Fruit fly (Drosophila melanogaster): ENCODE results near the gene MME1.

The MME1 gene

DNA sequence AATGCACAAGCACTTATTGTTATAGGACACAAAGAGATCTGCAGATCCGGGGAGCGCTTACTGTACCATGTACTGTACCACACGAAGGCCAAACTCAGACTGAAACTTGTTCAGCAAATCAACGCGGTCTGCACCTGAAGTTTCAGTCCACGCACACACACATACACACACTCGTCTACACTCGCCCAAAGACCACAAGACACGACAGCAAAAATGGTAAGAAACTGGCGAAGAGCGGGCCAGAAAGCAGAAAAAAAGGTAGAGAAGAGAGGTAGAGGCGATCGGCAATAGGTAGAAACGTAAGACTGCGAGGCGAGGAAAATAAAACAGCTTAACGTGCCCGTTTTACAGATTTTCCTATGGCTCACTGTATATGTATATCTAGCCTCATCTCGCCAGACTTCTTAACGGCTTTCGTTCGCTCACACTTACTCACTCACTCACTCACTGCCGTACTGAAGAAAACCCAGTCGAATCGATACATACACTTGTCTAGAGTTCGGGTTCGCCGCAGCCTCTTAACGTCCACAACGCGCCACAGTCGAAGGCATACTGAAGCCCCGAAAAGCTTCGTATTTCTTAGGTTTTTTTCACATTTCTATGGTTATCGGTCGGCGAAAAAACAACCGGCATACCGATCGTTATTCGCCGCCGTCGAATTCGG is 17.4 kb upstream of the MME1 start, which contains the start of gene uif:
TSS of gene uif (minus strand) at position 553 of the 664 bp plus-strand sequence.
- TF ChIP-seq EcR (GFP tag; optimal IDR thresholded peaks at IDR 0.05) (peak; percentile 33), CG34367 (tag; optimal IDR thresholded peaks at IDR 0.05) (no peak), CG8159 (tag; optimal IDR thresholded peaks at IDR 0.05) (peak; percentile 8), CG13204 (GFP tag; optimal IDR thresholded peaks at IDR 0.05) (peak; percentile 26), CG10348 (GFP tag; IDR thresholded peaks at IDR 0.05) (no peak), Pif1A (GFP tag; optimal IDR thresholded peaks at IDR 0.05) (no peak), fd96Ca (GFP tag; IDR thresholded peaks at IDR 0.05) (peak; percentile 28; the same call in 1 of the 3 replicates), CG4496 (GFP tag; IDR thresholded peaks at IDR 0.05) (0 out of 3 replicates have a peak, but pooled peaks have one; percentile 21), Ets98B (GFP tag; IDR thresholded peaks at IDR 0.05) (peak; percentile 53; the same call in 1 of the 2 replicates), CG14655 (GFP tag; optimal IDR thresholded peaks at IDR 0.05) (no peak), gl (tag; optimal IDR thresholded peaks at IDR 0.05) (no peak)

dm6 chr2L:7010513-7010912 is 16.8 kb upstream of the MME1 start:
- TF ChIP-seq CG9948 (tag; optimal IDR thresholded peaks at IDR 0.05) (no peak), CG14655 (GFP tag; optimal IDR thresholded peaks at IDR 0.05) (no peak), Pif1A (GFP tag; optimal IDR thresholded peaks at IDR 0.05) (no peak), gl (tag; optimal IDR thresholded peaks at IDR 0.05) (no peak), EcR (GFP tag; optimal IDR thresholded peaks at IDR 0.05) (no peak), CG12605 (GFP tag; IDR thresholded peaks at IDR 0.05) (no peak), CG15710 (tag; optimal IDR thresholded peaks at IDR 0.05) (no peak), CG8159 (tag; optimal IDR thresholded peaks at IDR 0.05) (no peak), rn (GFP tag; IDR thresholded peaks at IDR 0.05) (no peak), CG10348 (GFP tag; IDR thresholded peaks at IDR 0.05) (no peak), CG32121 (GFP tag; IDR thresholded peaks at IDR 0.05) (no peak), fd96Ca (GFP tag; IDR thresholded peaks at IDR 0.05) (no peak), CG17806 (tag; optimal IDR thresholded peaks at IDR 0.05) (no peak), D1 (tag; optimal IDR thresholded peaks at IDR 0.05) (no peak), CG4496 (GFP tag; IDR thresholded peaks at IDR 0.05) (no peak), Ets98B (GFP tag; IDR thresholded peaks at IDR 0.05) (no peak), Pif1B (GFP tag; optimal IDR thresholded peaks at IDR 0.05) (no peak), Snoo (tag; optimal IDR thresholded peaks at IDR 0.05) (no peak), CG34367 (tag; optimal IDR thresholded peaks at IDR 0.05) (no peak)

DNA sequence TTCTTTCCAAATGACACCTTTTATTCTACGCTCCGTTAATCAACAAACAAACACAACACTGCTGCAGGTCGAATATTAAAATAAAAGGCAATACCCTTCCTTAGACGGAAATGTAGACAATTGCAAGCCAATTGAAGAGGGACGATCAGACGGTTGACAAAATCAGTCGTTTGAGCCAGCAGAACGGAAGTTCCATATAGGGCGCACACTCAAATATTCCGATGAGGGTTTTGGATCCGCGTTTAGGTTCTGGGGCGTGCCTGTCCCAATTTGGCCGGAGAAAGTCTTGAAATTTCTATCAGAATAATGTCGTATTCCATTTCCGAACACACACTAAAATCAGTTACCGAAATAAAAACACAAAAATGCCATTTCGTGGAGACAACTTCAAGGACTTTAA is 15.4 kb upstream of the MME1 start, which contains the start of gene CG43321:
TSS of gene CG43321 (plus strand) at position 301 of the 400 bp plus-strand sequence.
- no peak for TF ChIP-seq Ets98B (GFP tag; IDR thresholded peaks at IDR 0.05)
- TF ChIP-seq Pif1A (GFP tag; optimal IDR thresholded peaks at IDR 0.05), result no peak
- TF ChIP-seq gl (tag; optimal IDR thresholded peaks at IDR 0.05), result no peak

- TF ChIP-seq D1 (tag; optimal IDR thresholded peaks at IDR 0.05) (peak; percentile 10), CG34367 (tag; optimal IDR thresholded peaks at IDR 0.05) (no peak)
These were observed 14.2 kb upstream of the MME1 start, which contains the start of gene CG43322 for dm6 chr2L:7013157-7013556. Gene CG43322 (plus strand): TSS chr2L:7013396.

DNA sequence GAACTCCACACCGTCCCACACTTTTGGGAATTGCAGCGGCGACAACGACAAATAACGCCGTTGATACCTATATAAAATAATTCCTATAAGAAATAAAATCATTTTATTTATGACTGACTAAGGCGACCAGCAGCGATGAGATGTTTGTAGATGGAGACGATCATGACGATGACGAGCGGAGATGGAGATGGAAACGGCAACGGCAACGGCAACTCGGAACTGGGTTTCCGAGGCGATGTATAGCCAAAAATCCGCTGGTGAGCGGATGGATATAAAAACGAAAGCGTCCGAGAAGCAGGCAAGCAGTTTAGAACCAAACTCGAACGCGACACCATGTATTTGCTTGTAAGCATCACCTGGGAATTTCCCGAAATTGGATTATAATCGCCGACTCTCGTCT is 5.9 kb upstream of the MME1 start, which contains the start of gene Pcp:
TSS of gene Pcp (plus strand) at position 301 of the 400 bp plus-strand sequence.
- no peak for TF ChIP-seq Pif1A (GFP tag; optimal IDR thresholded peaks at IDR 0.05)
- no peak for TF ChIP-seq fd96Ca (GFP tag; IDR thresholded peaks at IDR 0.05)
- no peak for TF ChIP-seq rn (GFP tag; IDR thresholded peaks at IDR 0.05)
- no peak for TF ChIP-seq Snoo (tag; optimal IDR thresholded peaks at IDR 0.05)
- TF ChIP-seq CG14655 (GFP tag; optimal IDR thresholded peaks at IDR 0.05), result no peak
- no peak for TF ChIP-seq CG17806 (tag; optimal IDR thresholded peaks at IDR 0.05)
- no peak for TF ChIP-seq CG10348 (GFP tag; IDR thresholded peaks at IDR 0.05)

DNA sequence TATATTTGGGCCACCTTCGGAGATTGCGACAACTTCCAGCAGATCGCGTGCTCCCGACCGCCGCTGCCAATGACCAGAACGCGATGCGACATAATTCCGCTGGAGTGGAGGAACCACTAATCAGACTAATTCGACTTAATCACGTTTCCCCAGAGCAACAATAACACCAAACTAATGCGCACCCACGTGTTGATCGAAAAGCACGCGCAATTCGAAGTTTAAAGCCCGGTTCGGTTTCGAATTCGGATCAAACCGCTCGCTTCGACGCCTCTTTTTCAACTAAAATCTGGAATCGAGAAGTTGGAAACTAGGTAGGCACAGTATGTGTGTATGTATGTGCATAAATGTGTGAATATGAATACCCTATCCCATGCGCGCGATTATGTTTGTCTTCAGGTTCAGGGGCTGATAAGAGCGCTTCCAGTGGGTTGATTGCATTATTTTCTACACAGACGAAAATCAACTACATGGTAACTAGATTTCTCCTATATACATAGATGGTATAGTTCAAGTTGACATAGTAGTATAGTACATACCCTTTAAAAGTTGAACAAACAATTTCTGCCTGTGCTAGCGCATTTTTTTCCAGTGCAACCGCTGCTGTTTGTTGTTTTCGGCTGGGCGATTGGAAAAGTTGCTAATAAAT is 3.6 kb upstream of the MME1 start, which contains the start of gene Gart:
TSS of gene Gart (minus strand) at position 285 of the 646 bp plus-strand sequence.
- peak; percentile 30 for TF ChIP-seq CG9948 (tag; optimal IDR thresholded peaks at IDR 0.05)
- TF ChIP-seq CG32121 (GFP tag; IDR thresholded peaks at IDR 0.05), result peak; percentile 19; the same call in 1 of the 2 replicates
- TF ChIP-seq Pif1B (GFP tag; optimal IDR thresholded peaks at IDR 0.05), result peak; percentile 72
- TF ChIP-seq CG17806 (tag; optimal IDR thresholded peaks at IDR 0.05), result peak; percentile 3
- TF ChIP-seq CG13204 (GFP tag; optimal IDR thresholded peaks at IDR 0.05), result no peak
- peak; percentile 61; the same call in 1 of the 3 replicates for TF ChIP-seq CG4496 (GFP tag; IDR thresholded peaks at IDR 0.05)
- no peak for TF ChIP-seq fd96Ca (GFP tag; IDR thresholded peaks at IDR 0.05)
- TF ChIP-seq CG15710 (tag; optimal IDR thresholded peaks at IDR 0.05), result peak; percentile 44
- TF ChIP-seq EcR (GFP tag; optimal IDR thresholded peaks at IDR 0.05), result peak; percentile 60
- peak; percentile 56 for TF ChIP-seq CG12605 (GFP tag; IDR thresholded peaks at IDR 0.05)
- peak; percentile 81 for TF ChIP-seq Snoo (tag; optimal IDR thresholded peaks at IDR 0.05)
- TF ChIP-seq D1 (tag; optimal IDR thresholded peaks at IDR 0.05), result no peak
- TF ChIP-seq Ets98B (GFP tag; IDR thresholded peaks at IDR 0.05), result peak; percentile 40
- TF ChIP-seq CG14655 (GFP tag; optimal IDR thresholded peaks at IDR 0.05), result no peak
- peak; percentile 52 for TF ChIP-seq CG34367 (tag; optimal IDR thresholded peaks at IDR 0.05)
- no peak for TF ChIP-seq CG10348 (GFP tag; IDR thresholded peaks at IDR 0.05)
- peak; percentile 73 for TF ChIP-seq Pif1A (GFP tag; optimal IDR thresholded peaks at IDR 0.05)
- TF ChIP-seq CG8159 (tag; optimal IDR thresholded peaks at IDR 0.05), result no peak

Data from whole organism, pupa.